Fruit fly (Drosophila melanogaster): Measurements from ENCODE around the gene Atg14.

Atg14 gene

dm6 chr3R:29139767-29140755 is 23.9 kb downstream of the Atg14 start:
- TF ChIP-seq Pif1A (GFP tag; optimal IDR thresholded peaks at IDR 0.05) (no peak), CG34367 (tag; optimal IDR thresholded peaks at IDR 0.05) (no peak), CG12605 (GFP tag; IDR thresholded peaks at IDR 0.05) (no peak), EcR (GFP tag; optimal IDR thresholded peaks at IDR 0.05) (peak; percentile 37), fd96Ca (GFP tag; IDR thresholded peaks at IDR 0.05) (0 out of 3 replicates have a peak, but pooled peaks have one; percentile 5), Snoo (tag; optimal IDR thresholded peaks at IDR 0.05) (no peak), CG9948 (tag; optimal IDR thresholded peaks at IDR 0.05) (no peak), CG8159 (tag; optimal IDR thresholded peaks at IDR 0.05) (peak; percentile 69), CG15710 (tag; optimal IDR thresholded peaks at IDR 0.05) (no peak), CG8301 (tag; optimal IDR thresholded peaks at IDR 0.05) (peak; percentile 1), CG14655 (GFP tag; optimal IDR thresholded peaks at IDR 0.05) (no peak), gl (tag; optimal IDR thresholded peaks at IDR 0.05) (peak; percentile 19), CG4496 (GFP tag; IDR thresholded peaks at IDR 0.05) (no peak), Ets98B (GFP tag; IDR thresholded peaks at IDR 0.05) (no peak), CG32121 (GFP tag; IDR thresholded peaks at IDR 0.05) (no peak), CG10348 (GFP tag; IDR thresholded peaks at IDR 0.05) (no peak), CG13204 (GFP tag; optimal IDR thresholded peaks at IDR 0.05) (no peak), D1 (tag; optimal IDR thresholded peaks at IDR 0.05) (no peak), rn (GFP tag; IDR thresholded peaks at IDR 0.05) (no peak), Pif1B (GFP tag; optimal IDR thresholded peaks at IDR 0.05) (no peak), CG17806 (tag; optimal IDR thresholded peaks at IDR 0.05) (peak; percentile 51)

dm6 chr3R:29146710-29147109 is 30.5 kb downstream of the Atg14 start, which contains the start of gene CG14511:
Gene CG14511, minus strand, starts transcription at chr3R:29146893.
- TF ChIP-seq CG12605 (GFP tag; IDR thresholded peaks at IDR 0.05), result peak; percentile 40; the same call in 1 of the 2 replicates
- TF ChIP-seq CG32121 (GFP tag; IDR thresholded peaks at IDR 0.05), result no peak

dm6 chr3R:29148072-29148471 is 31.9 kb downstream of the Atg14 start, which contains the start of the genes CG11882 and Pglym78:
Gene CG11882, minus strand, starts transcription at chr3R:29148172.
Gene Pglym78, plus strand, starts transcription at chr3R:29148248.
- TF ChIP-seq Snoo (tag; optimal IDR thresholded peaks at IDR 0.05), result peak; percentile 37
- no peak for TF ChIP-seq CG13204 (GFP tag; optimal IDR thresholded peaks at IDR 0.05)
- no peak for TF ChIP-seq CG14655 (GFP tag; optimal IDR thresholded peaks at IDR 0.05)
- TF ChIP-seq gl (tag; optimal IDR thresholded peaks at IDR 0.05), result no peak
- TF ChIP-seq EcR (GFP tag; optimal IDR thresholded peaks at IDR 0.05), result peak; percentile 67
- TF ChIP-seq CG17806 (tag; optimal IDR thresholded peaks at IDR 0.05), result no peak
- peak; percentile 59; the same call in 2 of the 3 replicates for TF ChIP-seq CG4496 (GFP tag; IDR thresholded peaks at IDR 0.05)
- no peak for TF ChIP-seq fd96Ca (GFP tag; IDR thresholded peaks at IDR 0.05)
- no peak for TF ChIP-seq Pif1A (GFP tag; optimal IDR thresholded peaks at IDR 0.05)
- TF ChIP-seq CG9948 (tag; optimal IDR thresholded peaks at IDR 0.05), result no peak
- no peak for TF ChIP-seq CG10348 (GFP tag; IDR thresholded peaks at IDR 0.05)
- TF ChIP-seq Ets98B (GFP tag; IDR thresholded peaks at IDR 0.05), result 0 out of 2 replicates have a peak, but pooled peaks have one; percentile 7
- peak; percentile 54; the same call in 1 of the 2 replicates for TF ChIP-seq CG12605 (GFP tag; IDR thresholded peaks at IDR 0.05)
- TF ChIP-seq rn (GFP tag; IDR thresholded peaks at IDR 0.05), result no peak
- TF ChIP-seq CG15710 (tag; optimal IDR thresholded peaks at IDR 0.05), result peak; percentile 6
- peak; percentile 55 for TF ChIP-seq CG32121 (GFP tag; IDR thresholded peaks at IDR 0.05)
- no peak for TF ChIP-seq CG8301 (tag; optimal IDR thresholded peaks at IDR 0.05)
- no peak for TF ChIP-seq D1 (tag; optimal IDR thresholded peaks at IDR 0.05)
- no peak for TF ChIP-seq CG8159 (tag; optimal IDR thresholded peaks at IDR 0.05)
- TF ChIP-seq Pif1B (GFP tag; optimal IDR thresholded peaks at IDR 0.05), result no peak
- TF ChIP-seq CG34367 (tag; optimal IDR thresholded peaks at IDR 0.05), result no peak

dm6 chr3R:29151621-29152092 is 35.5 kb downstream of the Atg14 start, which contains the start of gene eIF2D:
Gene eIF2D, minus strand, starts transcription at chr3R:29151794.
- TF ChIP-seq CG13204 (GFP tag; optimal IDR thresholded peaks at IDR 0.05) (no peak), CG9948 (tag; optimal IDR thresholded peaks at IDR 0.05) (peak; percentile 20), CG8159 (tag; optimal IDR thresholded peaks at IDR 0.05) (peak; percentile 59), CG15710 (tag; optimal IDR thresholded peaks at IDR 0.05) (peak; percentile 42), EcR (GFP tag; optimal IDR thresholded peaks at IDR 0.05) (no peak), Snoo (tag; optimal IDR thresholded peaks at IDR 0.05) (peak; percentile 49), CG32121 (GFP tag; IDR thresholded peaks at IDR 0.05) (peak; percentile 50), Pif1B (GFP tag; optimal IDR thresholded peaks at IDR 0.05) (no peak), CG10348 (GFP tag; IDR thresholded peaks at IDR 0.05) (no peak), fd96Ca (GFP tag; IDR thresholded peaks at IDR 0.05) (peak; percentile 52; the same call in 1 of the 3 replicates), CG34367 (tag; optimal IDR thresholded peaks at IDR 0.05) (peak; percentile 28), CG12605 (GFP tag; IDR thresholded peaks at IDR 0.05) (peak; percentile 66), CG8301 (tag; optimal IDR thresholded peaks at IDR 0.05) (peak; percentile 61), Ets98B (GFP tag; IDR thresholded peaks at IDR 0.05) (peak; percentile 73), CG4496 (GFP tag; IDR thresholded peaks at IDR 0.05) (peak; percentile 68; the same call in 2 of the 3 replicates), CG17806 (tag; optimal IDR thresholded peaks at IDR 0.05) (peak; percentile 49)

- no peak for TF ChIP-seq Pif1B (GFP tag; optimal IDR thresholded peaks at IDR 0.05)
- TF ChIP-seq CG10348 (GFP tag; IDR thresholded peaks at IDR 0.05), result no peak
- no peak for TF ChIP-seq Ets98B (GFP tag; IDR thresholded peaks at IDR 0.05)
- TF ChIP-seq CG9948 (tag; optimal IDR thresholded peaks at IDR 0.05), result no peak
- TF ChIP-seq Pif1A (GFP tag; optimal IDR thresholded peaks at IDR 0.05), result no peak
- no peak for TF ChIP-seq CG14655 (GFP tag; optimal IDR thresholded peaks at IDR 0.05)
- no peak for TF ChIP-seq CG8301 (tag; optimal IDR thresholded peaks at IDR 0.05)
- peak; percentile 28 for TF ChIP-seq CG15710 (tag; optimal IDR thresholded peaks at IDR 0.05)
- no peak for TF ChIP-seq CG17806 (tag; optimal IDR thresholded peaks at IDR 0.05)
- TF ChIP-seq D1 (tag; optimal IDR thresholded peaks at IDR 0.05), result no peak
- no peak for TF ChIP-seq gl (tag; optimal IDR thresholded peaks at IDR 0.05)
- no peak for TF ChIP-seq CG4496 (GFP tag; IDR thresholded peaks at IDR 0.05)
- TF ChIP-seq fd96Ca (GFP tag; IDR thresholded peaks at IDR 0.05), result no peak
- TF ChIP-seq rn (GFP tag; IDR thresholded peaks at IDR 0.05), result no peak
- no peak for TF ChIP-seq CG12605 (GFP tag; IDR thresholded peaks at IDR 0.05)
- no peak for TF ChIP-seq CG32121 (GFP tag; IDR thresholded peaks at IDR 0.05)
- TF ChIP-seq Snoo (tag; optimal IDR thresholded peaks at IDR 0.05), result peak; percentile 23
- no peak for TF ChIP-seq EcR (GFP tag; optimal IDR thresholded peaks at IDR 0.05)
- TF ChIP-seq CG8159 (tag; optimal IDR thresholded peaks at IDR 0.05), result peak; percentile 24
- TF ChIP-seq CG13204 (GFP tag; optimal IDR thresholded peaks at IDR 0.05), result no peak
- no peak for TF ChIP-seq CG34367 (tag; optimal IDR thresholded peaks at IDR 0.05)
Measured at dm6 chr3R:29153197-29153644, 37.0 kb downstream of the Atg14 start, which contains the start of the genes Slbp and Rpn2. Gene Slbp, minus strand, starts transcription at chr3R:29153266. Gene Rpn2, plus strand, starts transcription at chr3R:29153524.

All from whole organism, pupa.